Fruit fly (Drosophila melanogaster) whole organism, pupa: ENCODE data around the gene Tim17a1.

Experiments used
- CG13204 ChIP-seq: fragments of 200-800 bp; sonication (Bioruptor generic); optimal IDR thresholded peaks from 2 replicates; lab custom pipeline; 2018; ENCODE audit warnings: missing biosample characterization, mild to moderate bottlenecking, missing genetic modification characterization, moderate library complexity
- CG15710 ChIP-seq: fragments of 200-800 bp; sonication (Bioruptor generic); optimal IDR thresholded peaks from 2 replicates; lab custom pipeline; 2018; ENCODE audit warnings: missing biosample characterization, mild to moderate bottlenecking, missing genetic modification characterization, moderate library complexity
- CG17806 ChIP-seq: fragments of 200-800 bp; sonication (Bioruptor generic); optimal IDR thresholded peaks from 2 replicates; lab custom pipeline; 2018; ENCODE audit warnings: missing biosample characterization, mild to moderate bottlenecking, missing genetic modification characterization, moderate library complexity
- CG32121 ChIP-seq: fragments of 200-800 bp; sonication (Bioruptor generic); IDR thresholded peaks from 2 replicates; pipeline ENCODE4 v1.3.6; 2022; ENCODE audit warnings: missing biosample characterization, missing genetic modification characterization
- CG34367 ChIP-seq: fragments of 200-800 bp; sonication (Bioruptor generic); optimal IDR thresholded peaks from 2 replicates; lab custom pipeline; 2018; ENCODE audit warnings: missing biosample characterization, mild to moderate bottlenecking, missing genetic modification characterization
- CG9948 ChIP-seq: fragments of 200-800 bp; sonication (Bioruptor generic); optimal IDR thresholded peaks from 2 replicates; lab custom pipeline; 2018; ENCODE audit warnings: missing biosample characterization, mild to moderate bottlenecking, missing genetic modification characterization, moderate library complexity
- EcR ChIP-seq: fragments of 200-800 bp; sonication (Bioruptor generic); optimal IDR thresholded peaks from 3 replicates; lab custom pipeline; 2019; ENCODE audit warnings: missing biosample characterization, missing genetic modification characterization, mild to moderate bottlenecking, moderate library complexity, missing genetic modification reagents
- Pif1B ChIP-seq: fragments of 200-800 bp; sonication (Bioruptor generic); optimal IDR thresholded peaks from 3 replicates; lab custom pipeline; 2016; ENCODE audit warnings: missing biosample characterization, missing genetic modification characterization
- gl ChIP-seq: fragments of 200-800 bp; sonication (Bioruptor generic); optimal IDR thresholded peaks from 2 replicates; lab custom pipeline; 2018; ENCODE audit warnings: missing biosample characterization, mild to moderate bottlenecking, missing genetic modification characterization
- rn ChIP-seq: fragments of 200-800 bp; sonication (Bioruptor generic); IDR thresholded peaks from 2 replicates; pipeline ENCODE4 v1.3.6; 2022; ENCODE audit warnings: missing biosample characterization, missing genetic modification characterization

- TF ChIP-seq Pif1B (GFP tag; lab: Kevin White, UChicago) (no peak), rn (GFP tag; lab: Robert Waterston, UW) (no peak), gl (tag; lab: Kevin White, UChicago) (no peak), CG32121 (GFP tag; lab: Robert Waterston, UW) (no peak), CG17806 (tag; lab: Kevin White, UChicago) (no peak), CG15710 (tag; lab: Kevin White, UChicago) (no peak), CG34367 (tag; lab: Kevin White, UChicago) (no peak), EcR (GFP tag; lab: Kevin White, UChicago) (no peak), CG13204 (GFP tag; lab: Kevin White, UChicago) (no peak), CG9948 (tag; lab: Kevin White, UChicago) (no peak)
Observed at dm6 chr3R:12345989-12346388, 18.5 kb downstream of the Tim17a1 start.
